Fruit fly (Drosophila melanogaster): ENCODE measurements around the gene Lon.

The Lon gene

DNA sequence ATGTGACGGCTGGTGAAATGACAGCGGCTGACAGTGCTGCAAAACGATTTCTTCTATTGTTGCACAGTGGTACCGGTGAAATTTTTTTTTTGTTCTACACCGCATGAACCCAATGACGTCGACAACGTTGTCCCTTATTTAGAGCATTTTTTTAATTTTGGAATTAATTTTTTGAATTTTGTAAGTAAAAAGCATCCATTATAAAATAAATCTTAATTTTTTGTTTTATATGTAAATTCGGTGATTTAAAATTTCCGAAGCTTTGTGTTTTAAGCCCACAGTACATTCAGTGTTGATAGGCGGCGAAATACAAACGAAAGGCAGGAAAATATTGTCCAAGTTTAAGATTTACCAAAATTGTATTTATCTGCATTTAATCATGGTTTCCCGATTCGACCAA is at the start of gene Lon, which contains the start of gene PIG-F:
Lon (minus strand) TSS at position 28 of the 400 bp plus-strand sequence.
PIG-F (plus strand) TSS at position 284 of the 400 bp plus-strand sequence.
- TF ChIP-seq CG8478 (optimal IDR thresholded peaks at IDR 0.05): no peak
- TF ChIP-seq Dll (optimal IDR thresholded peaks at IDR 0.05): no peak
- TF ChIP-seq psq (optimal IDR thresholded peaks at IDR 0.05): no peak
- TF ChIP-seq EcR (GFP tag; optimal IDR thresholded peaks at IDR 0.05): no peak
- no peak for TF ChIP-seq pan (optimal IDR thresholded peaks at IDR 0.05)
- no peak for TF ChIP-seq usp (GFP tag; optimal IDR thresholded peaks at IDR 0.05)

DNA sequence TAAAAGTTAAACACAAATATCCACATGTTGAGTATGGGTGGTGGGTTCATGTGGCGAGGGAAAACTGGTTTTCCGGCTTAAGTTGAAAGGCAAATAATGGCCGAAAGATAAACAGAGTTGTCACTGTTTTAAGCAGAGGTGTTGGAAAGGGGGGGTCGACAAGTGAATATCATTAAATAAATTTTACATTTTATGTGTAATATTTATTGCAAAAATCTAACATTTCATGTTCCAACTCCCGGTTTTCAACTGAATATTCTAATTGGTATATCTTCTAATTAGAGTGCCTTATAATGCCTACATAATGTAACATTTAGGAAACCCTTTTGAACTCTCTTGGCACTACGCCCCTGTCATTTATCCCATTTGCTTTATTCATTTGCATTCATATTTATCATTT is 43.9 kb upstream of the Lon start:
- TF ChIP-seq CG8478 (optimal IDR thresholded peaks at IDR 0.05) (no peak), usp (GFP tag; optimal IDR thresholded peaks at IDR 0.05) (no peak), Dll (optimal IDR thresholded peaks at IDR 0.05) (no peak), EcR (GFP tag; optimal IDR thresholded peaks at IDR 0.05) (no peak), psq (optimal IDR thresholded peaks at IDR 0.05) (no peak), pan (optimal IDR thresholded peaks at IDR 0.05) (no peak)

DNA sequence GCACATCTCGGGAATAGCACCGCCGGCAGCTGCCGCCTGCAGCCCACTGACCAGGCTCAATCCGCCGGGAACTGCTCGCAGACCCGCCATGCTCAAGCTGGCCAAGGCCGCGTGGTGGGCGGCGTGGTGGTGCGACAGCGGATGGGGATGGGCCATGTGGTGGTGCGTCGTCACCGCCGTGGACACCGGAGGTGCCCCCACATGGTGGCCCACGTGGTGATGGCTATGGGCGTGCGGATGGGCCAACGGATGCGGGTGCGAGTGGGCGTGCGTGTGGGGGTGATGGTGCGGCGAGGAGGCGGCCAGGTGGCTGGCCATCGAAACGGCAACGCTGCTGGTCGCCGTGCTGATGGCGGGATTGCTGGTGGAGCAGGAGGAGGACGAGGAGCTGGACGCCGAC is 41.5 kb upstream of the Lon start:
- no peak for TF ChIP-seq pan (optimal IDR thresholded peaks at IDR 0.05)
- TF ChIP-seq CG8478 (optimal IDR thresholded peaks at IDR 0.05): no peak
- no peak for TF ChIP-seq EcR (GFP tag; optimal IDR thresholded peaks at IDR 0.05)
- no peak for TF ChIP-seq Dll (optimal IDR thresholded peaks at IDR 0.05)
- no peak for TF ChIP-seq usp (GFP tag; optimal IDR thresholded peaks at IDR 0.05)
- no peak for TF ChIP-seq psq (optimal IDR thresholded peaks at IDR 0.05)

DNA sequence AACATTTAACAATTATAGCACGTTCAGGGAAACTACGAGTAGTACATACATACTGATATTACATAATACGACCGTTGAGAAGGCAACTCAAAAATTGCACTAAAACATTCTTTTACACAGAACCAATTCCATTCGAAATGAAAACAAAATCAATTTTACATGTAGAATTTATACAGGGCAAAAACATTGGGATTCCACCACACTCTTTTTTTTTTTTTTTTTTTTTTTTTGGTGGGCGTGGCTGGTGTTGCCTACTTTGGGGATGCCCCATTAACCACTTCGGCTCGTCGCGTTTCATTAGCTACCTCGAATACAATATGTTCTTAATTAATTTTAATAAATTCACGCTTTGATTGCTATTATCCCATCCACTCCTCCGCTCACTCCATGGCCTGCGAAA is 38.6 kb upstream of the Lon start:
- TF ChIP-seq pan (optimal IDR thresholded peaks at IDR 0.05): no peak
- TF ChIP-seq EcR (GFP tag; optimal IDR thresholded peaks at IDR 0.05): no peak
- no peak for TF ChIP-seq Dll (optimal IDR thresholded peaks at IDR 0.05)
- no peak for TF ChIP-seq psq (optimal IDR thresholded peaks at IDR 0.05)
- no peak for TF ChIP-seq usp (GFP tag; optimal IDR thresholded peaks at IDR 0.05)
- TF ChIP-seq CG8478 (optimal IDR thresholded peaks at IDR 0.05): no peak

DNA sequence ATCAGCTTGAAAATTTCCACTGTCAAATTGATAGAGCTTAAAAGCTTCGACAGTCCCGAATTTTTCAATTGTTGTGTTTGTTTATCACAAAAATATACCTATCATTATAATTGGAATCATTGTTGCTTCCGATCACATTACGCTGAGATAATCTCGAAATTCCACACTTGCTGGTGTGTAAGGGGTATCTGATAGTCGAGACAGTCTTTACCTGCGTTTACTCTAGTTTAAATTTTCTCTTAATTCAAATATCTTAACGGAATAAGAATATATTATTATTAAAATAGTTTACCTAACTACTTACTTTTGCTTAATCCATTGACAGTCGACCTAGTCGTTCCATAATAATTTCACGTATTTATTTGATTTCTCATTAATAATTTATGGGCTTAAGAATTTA is 38.1 kb upstream of the Lon start:
- TF ChIP-seq psq (optimal IDR thresholded peaks at IDR 0.05) (no peak), pan (optimal IDR thresholded peaks at IDR 0.05) (peak; percentile 68)

DNA sequence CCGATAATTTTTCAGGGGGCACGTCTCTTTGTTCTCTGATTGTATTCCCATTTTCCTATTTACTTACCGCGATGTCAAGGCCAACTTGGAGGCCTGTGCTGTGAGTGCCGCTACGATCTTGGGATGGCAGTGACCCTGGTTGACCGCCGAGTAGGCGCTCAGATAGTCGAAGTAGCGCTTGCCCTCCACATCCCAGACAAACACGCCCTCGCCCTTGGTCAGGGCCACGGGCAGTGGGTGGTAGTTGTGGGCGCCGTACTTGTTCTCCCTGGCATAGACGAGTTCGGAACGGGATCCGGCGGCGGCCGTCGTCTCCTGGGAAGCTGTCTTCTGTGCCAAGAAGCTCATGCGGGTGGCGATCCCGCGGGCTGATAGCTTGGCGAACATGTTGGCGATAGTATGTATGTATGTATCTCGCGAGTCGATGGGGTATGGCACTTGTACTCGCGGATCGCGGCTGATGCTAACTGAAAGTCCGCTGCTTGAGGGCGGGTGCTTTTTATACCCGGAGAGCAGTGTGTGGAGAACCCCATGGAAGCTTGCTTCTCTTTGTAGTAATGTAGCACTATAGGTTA is 37.5 kb upstream of the Lon start, which contains the start of gene Oat:
Oat (minus strand) TSS at position 478 of the 575 bp plus-strand sequence.
- TF ChIP-seq EcR (GFP tag; optimal IDR thresholded peaks at IDR 0.05) (no peak), usp (GFP tag; optimal IDR thresholded peaks at IDR 0.05) (no peak), Dll (optimal IDR thresholded peaks at IDR 0.05) (no peak), pan (optimal IDR thresholded peaks at IDR 0.05) (no peak), psq (optimal IDR thresholded peaks at IDR 0.05) (no peak), CG8478 (optimal IDR thresholded peaks at IDR 0.05) (no peak)

DNA sequence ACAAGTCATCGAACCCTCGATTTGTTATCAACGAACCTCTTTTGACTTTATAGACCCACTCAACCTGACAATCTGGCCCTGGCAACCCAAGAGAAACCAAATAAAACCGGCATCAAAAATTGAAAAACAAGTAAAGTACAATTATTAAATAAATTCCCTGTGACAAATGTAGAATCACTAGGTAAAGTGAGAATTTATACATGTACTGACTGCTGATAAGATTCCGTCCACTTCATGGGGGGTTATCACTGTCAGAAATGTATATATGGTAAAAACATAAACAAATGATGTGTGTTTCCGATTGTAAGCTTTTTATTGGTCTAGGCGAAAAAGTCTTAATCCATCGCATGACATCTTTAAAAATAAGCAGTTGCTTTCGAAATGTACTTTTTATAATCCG is 36.6 kb upstream of the Lon start:
- TF ChIP-seq EcR (GFP tag; optimal IDR thresholded peaks at IDR 0.05) (no peak), pan (optimal IDR thresholded peaks at IDR 0.05) (no peak), Dll (optimal IDR thresholded peaks at IDR 0.05) (no peak), usp (GFP tag; optimal IDR thresholded peaks at IDR 0.05) (no peak), CG8478 (optimal IDR thresholded peaks at IDR 0.05) (no peak), psq (optimal IDR thresholded peaks at IDR 0.05) (no peak)

DNA sequence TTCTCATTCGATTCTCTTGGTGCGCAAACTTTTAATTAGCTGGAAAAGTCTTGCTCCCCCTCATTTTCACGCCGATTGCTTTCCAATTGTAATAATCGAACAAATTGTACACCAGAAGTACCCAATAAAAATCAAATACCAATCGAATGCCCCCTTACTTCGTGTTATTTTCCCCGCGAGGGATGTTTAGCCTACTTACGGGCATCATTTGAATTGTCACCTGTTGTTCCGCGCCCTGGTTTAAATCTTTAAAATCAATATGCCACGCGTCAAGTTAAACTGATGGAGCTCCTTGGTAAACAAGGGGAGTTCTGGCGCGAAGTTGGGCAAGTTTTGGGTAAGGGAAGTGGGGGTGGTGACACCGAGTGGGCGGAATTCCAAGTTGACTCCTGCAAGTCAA is 34.3 kb upstream of the Lon start:
- TF ChIP-seq CG8478 (optimal IDR thresholded peaks at IDR 0.05) (no peak), Dll (optimal IDR thresholded peaks at IDR 0.05) (no peak), EcR (GFP tag; optimal IDR thresholded peaks at IDR 0.05) (no peak), psq (optimal IDR thresholded peaks at IDR 0.05) (no peak), usp (GFP tag; optimal IDR thresholded peaks at IDR 0.05) (no peak), pan (optimal IDR thresholded peaks at IDR 0.05) (no peak)

DNA sequence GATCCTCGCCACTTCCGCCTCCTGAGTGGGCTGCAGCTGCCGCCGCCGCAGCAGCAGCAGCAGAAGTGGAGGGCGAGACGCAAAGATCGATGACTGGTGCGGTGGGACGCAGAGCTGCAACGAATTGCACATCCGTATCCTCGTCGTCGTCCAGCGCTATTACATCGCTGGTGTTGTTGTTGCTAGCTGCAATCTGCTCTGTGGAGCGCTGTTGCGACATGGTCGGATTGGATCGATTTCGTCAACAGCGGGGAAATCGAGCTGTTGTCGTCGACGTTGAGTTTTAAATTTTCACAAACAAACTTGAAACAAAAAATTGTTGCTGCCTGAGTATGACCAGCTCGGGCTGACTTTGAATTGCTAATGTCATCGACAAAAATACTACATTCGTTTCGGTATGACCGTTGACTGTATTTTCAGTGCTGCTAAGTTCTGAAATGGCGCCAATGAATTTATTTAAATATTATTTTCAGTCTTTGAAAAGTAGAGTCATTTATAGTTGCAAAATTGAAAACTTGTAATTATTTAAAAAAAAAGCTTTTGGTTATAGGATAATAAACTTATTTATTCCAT is 30.5 kb upstream of the Lon start, which contains the start of gene Rnf146:
Rnf146 (minus strand) TSS at position 369 of the 573 bp plus-strand sequence.
- TF ChIP-seq usp (GFP tag; optimal IDR thresholded peaks at IDR 0.05) (no peak), pan (optimal IDR thresholded peaks at IDR 0.05) (no peak), EcR (GFP tag; optimal IDR thresholded peaks at IDR 0.05) (no peak), CG8478 (optimal IDR thresholded peaks at IDR 0.05) (no peak)

DNA sequence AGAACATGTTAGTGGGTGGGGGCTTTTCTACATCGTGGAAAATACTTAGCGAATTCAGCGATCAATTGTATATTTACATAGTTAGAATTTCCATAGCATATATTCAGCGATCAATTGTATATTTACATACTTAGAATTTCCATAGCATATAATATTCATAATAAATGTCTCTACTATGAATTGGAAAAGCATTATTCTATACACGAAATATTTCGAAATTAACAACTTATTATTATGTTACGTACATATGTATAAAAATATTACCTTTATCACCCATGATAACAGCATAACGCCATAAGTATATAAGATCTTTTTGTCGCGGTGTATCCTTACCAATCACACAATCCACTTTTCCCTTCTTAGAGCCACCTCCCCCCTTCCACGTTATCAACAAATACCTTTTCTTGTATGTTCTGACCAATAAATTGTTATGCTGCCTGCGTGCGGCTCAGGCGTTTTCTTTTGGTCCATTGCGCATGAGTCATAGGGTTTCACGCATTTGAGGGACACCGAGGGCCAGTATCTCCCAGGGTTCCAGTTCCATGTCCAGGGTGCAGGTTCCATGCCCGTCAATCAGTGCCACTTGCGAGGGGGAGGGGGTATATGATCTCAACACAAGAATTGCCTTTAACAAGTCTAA is 24.9 kb upstream of the Lon start:
- TF ChIP-seq pan (optimal IDR thresholded peaks at IDR 0.05): no peak
- no peak for TF ChIP-seq EcR (GFP tag; optimal IDR thresholded peaks at IDR 0.05)
- TF ChIP-seq Dll (optimal IDR thresholded peaks at IDR 0.05): no peak
- no peak for TF ChIP-seq psq (optimal IDR thresholded peaks at IDR 0.05)
- no peak for TF ChIP-seq CG8478 (optimal IDR thresholded peaks at IDR 0.05)
- no peak for TF ChIP-seq usp (GFP tag; optimal IDR thresholded peaks at IDR 0.05)

DNA sequence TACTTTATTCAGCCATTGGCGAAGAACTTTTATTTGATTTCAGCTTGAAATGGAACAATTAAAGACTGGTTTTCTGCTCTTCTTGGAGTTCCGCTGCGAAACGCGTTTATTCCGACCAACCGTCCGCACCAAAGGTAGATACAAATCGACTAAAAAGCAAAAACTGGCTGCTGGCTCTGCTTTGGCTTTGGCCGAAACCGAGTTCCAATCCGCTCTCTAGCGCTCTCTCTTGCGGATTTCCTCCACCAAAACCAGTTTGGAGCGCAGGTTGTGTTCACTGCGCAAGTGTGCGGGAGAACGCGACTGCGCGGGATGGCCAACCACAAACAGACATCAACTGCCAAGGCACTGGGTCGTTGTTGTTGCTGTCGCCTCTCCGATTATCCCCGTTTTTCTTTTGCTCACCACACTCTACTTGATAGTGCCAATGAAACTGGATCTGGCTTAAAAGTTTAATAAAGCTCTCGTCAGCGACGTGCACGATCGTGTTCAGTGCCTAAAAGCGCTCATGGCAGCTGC is 23.5 kb upstream of the Lon start, which contains the start of gene wnd:
wnd (minus strand) TSS at position 306 of the 519 bp plus-strand sequence.
- TF ChIP-seq EcR (GFP tag; optimal IDR thresholded peaks at IDR 0.05): no peak
- TF ChIP-seq pan (optimal IDR thresholded peaks at IDR 0.05): no peak
- TF ChIP-seq CG8478 (optimal IDR thresholded peaks at IDR 0.05): no peak
- no peak for TF ChIP-seq psq (optimal IDR thresholded peaks at IDR 0.05)
- TF ChIP-seq usp (GFP tag; optimal IDR thresholded peaks at IDR 0.05): no peak
- TF ChIP-seq Dll (optimal IDR thresholded peaks at IDR 0.05): no peak

DNA sequence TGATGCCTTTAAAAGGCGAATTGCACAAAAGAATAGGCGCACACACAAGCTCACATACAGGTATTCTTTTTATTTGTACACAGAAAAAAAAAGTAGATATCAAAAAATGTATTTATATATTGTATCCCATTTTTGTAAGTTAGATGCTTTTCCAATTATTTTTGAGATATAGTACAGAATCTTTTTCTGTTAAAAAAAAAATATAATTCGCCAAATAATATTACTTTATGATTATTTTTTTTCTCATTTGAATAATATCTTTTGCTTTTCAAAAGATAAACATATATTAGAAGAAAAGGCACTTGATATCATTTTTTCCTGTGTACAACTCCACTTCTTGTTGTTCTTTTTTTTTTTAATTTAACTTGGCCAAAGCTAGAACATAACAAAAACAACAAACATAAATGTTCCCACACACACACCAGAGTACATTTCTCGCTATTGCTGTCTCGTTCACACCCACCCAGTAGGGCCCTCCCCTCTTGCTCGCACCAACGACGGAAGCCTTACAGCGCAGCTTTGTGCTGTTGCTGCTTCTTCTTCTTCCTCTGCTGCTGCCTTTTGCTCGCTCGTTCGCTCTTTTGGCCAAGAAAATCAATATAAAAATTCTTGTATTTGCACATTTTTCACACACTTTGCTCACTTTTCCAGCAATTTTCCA is 22.9 kb upstream of the Lon start:
- TF ChIP-seq CG8478 (optimal IDR thresholded peaks at IDR 0.05) (no peak), EcR (GFP tag; optimal IDR thresholded peaks at IDR 0.05) (no peak), psq (optimal IDR thresholded peaks at IDR 0.05) (no peak), Dll (optimal IDR thresholded peaks at IDR 0.05) (no peak), usp (GFP tag; optimal IDR thresholded peaks at IDR 0.05) (no peak), pan (optimal IDR thresholded peaks at IDR 0.05) (no peak)

All from whole organism.